Worm (Caenorhabditis elegans): ENCODE data around the gene cfp-1.

ce11 chrIV:14033502-14033751 lies 43.8 kb upstream of the cfp-1 start:
- TF ChIP-seq dao-5 (tag; optimal IDR thresholded peaks at IDR 0.05) (no peak), him-1 (tag; optimal IDR thresholded peaks at IDR 0.05) (no peak), W03F9.2 (tag; optimal IDR thresholded peaks at IDR 0.05) (no peak)

Data from whole organism, L4/young adult.